Fruit fly (Drosophila melanogaster) whole organism, embryonic: ENCODE results near the gene CG45100.

Experiments used
- Asciz ChIP-seq: fragments of 200-800 bp; sonication (Bioruptor generic); optimal IDR thresholded peaks from 2 replicates; lab custom pipeline; 2017; ENCODE audit warnings: missing biosample characterization, mild to moderate bottlenecking, missing genetic modification characterization, missing genetic modification reagents
- B-H2 ChIP-seq: fragments of 200-800 bp; sonication (Bioruptor generic); optimal IDR thresholded peaks from 2 replicates; lab custom pipeline; 2018; ENCODE audit warnings: missing biosample characterization, mild to moderate bottlenecking, missing genetic modification characterization
- BtbVII ChIP-seq: fragments of 200-800 bp; sonication (Bioruptor generic); optimal IDR thresholded peaks from 3 replicates; lab custom pipeline; 2017; ENCODE audit warnings: missing biosample characterization, mild to moderate bottlenecking, missing genetic modification characterization
- CG16863 ChIP-seq: fragments of 200-800 bp; sonication (Bioruptor generic); optimal IDR thresholded peaks from 3 replicates; lab custom pipeline; 2016; ENCODE audit warnings: missing biosample characterization, missing genetic modification characterization
- CG17186 ChIP-seq: fragments of 200-800 bp; sonication (Bioruptor generic); optimal IDR thresholded peaks from 3 replicates; lab custom pipeline; 2017; ENCODE audit warnings: missing biosample characterization, missing genetic modification reagents, missing genetic modification characterization
- CG17385 ChIP-seq: fragments of 200-800 bp; sonication (Bioruptor generic); optimal IDR thresholded peaks from 3 replicates; lab custom pipeline; 2018; ENCODE audit warnings: missing biosample characterization, mild to moderate bottlenecking, missing genetic modification characterization
- CG30431 ChIP-seq: fragments of 200-800 bp; sonication (Bioruptor generic); optimal IDR thresholded peaks from 2 replicates; lab custom pipeline; 2017; ENCODE audit warnings: missing biosample characterization, missing genetic modification characterization
- CG33213 ChIP-seq: fragments of 200-800 bp; sonication (Bioruptor generic); optimal IDR thresholded peaks from 3 replicates; lab custom pipeline; 2016; ENCODE audit warnings: missing biosample characterization, missing genetic modification characterization
- CG33557 ChIP-seq: fragments of 200-800 bp; sonication (Bioruptor generic); optimal IDR thresholded peaks from 2 replicates; lab custom pipeline; 2019; ENCODE audit warnings: missing biosample characterization, mild to moderate bottlenecking, missing genetic modification characterization, moderate library complexity
- CG3407 ChIP-seq: fragments of 200-800 bp; sonication (Bioruptor generic); optimal IDR thresholded peaks from 2 replicates; lab custom pipeline; 2018; ENCODE audit warnings: missing biosample characterization, mild to moderate bottlenecking, missing genetic modification characterization
- CG4707 ChIP-seq: fragments of 200-800 bp; sonication (Bioruptor generic); optimal IDR thresholded peaks from 2 replicates; lab custom pipeline; 2018; ENCODE audit warnings: missing biosample characterization, mild to moderate bottlenecking, missing genetic modification characterization, moderate library complexity
- CG6765 ChIP-seq: fragments of 200-800 bp; sonication (Bioruptor generic); optimal IDR thresholded peaks from 3 replicates; lab custom pipeline; 2017; ENCODE audit warnings: missing biosample characterization, mild to moderate bottlenecking, missing genetic modification characterization
- CG8478 ChIP-seq: fragments of >200 bp; optimal IDR thresholded peaks from 2 replicates; lab custom pipeline; 2018
- CG9437 ChIP-seq: fragments of 200-800 bp; sonication (Bioruptor generic); optimal IDR thresholded peaks from 2 replicates; lab custom pipeline; 2018; ENCODE audit warnings: missing biosample characterization, mild to moderate bottlenecking, missing genetic modification characterization
- CrebB ChIP-seq: fragments of 200-800 bp; sonication (Bioruptor generic); optimal IDR thresholded peaks from 3 replicates; lab custom pipeline; 2018; ENCODE audit warnings: missing biosample characterization, mild to moderate bottlenecking, missing genetic modification characterization
- Elba2 ChIP-seq: fragments of 200-800 bp; sonication (Bioruptor generic); optimal IDR thresholded peaks from 3 replicates; lab custom pipeline; 2016; ENCODE audit warnings: missing biosample characterization, missing genetic modification characterization
- HHEX ChIP-seq: fragments of 200-800 bp; sonication (Bioruptor generic); optimal IDR thresholded peaks from 3 replicates; lab custom pipeline; 2017; ENCODE audit warnings: missing biosample characterization, mild to moderate bottlenecking, missing genetic modification characterization, missing genetic modification reagents
- Hmx ChIP-seq: fragments of 200-800 bp; sonication (Bioruptor generic); optimal IDR thresholded peaks from 2 replicates; lab custom pipeline; 2016; ENCODE audit warnings: missing biosample characterization, missing genetic modification characterization
- Hr3 ChIP-seq: fragments of 200-800 bp; sonication (Bioruptor generic); optimal IDR thresholded peaks from 3 replicates; lab custom pipeline; 2016; ENCODE audit warnings: missing biosample characterization, missing genetic modification characterization
- Hr78 ChIP-seq, 2 experiments: fragments of 200-800 bp in 1 of 2; fragments of >200 bp in 1 of 2; sonication (Bioruptor generic) in 1 of 2; optimal IDR thresholded peaks; 2 replicates each; lab custom pipeline; 2017 to 2019; ENCODE audit warnings: missing biosample characterization in 2 of 2, missing genetic modification characterization in 2 of 2, mild to moderate bottlenecking in 1 of 2, moderate library complexity in 1 of 2
- Lpt ChIP-seq: fragments of >200 bp; optimal IDR thresholded peaks from 2 replicates; lab custom pipeline; 2018; ENCODE audit warnings: missing biosample characterization, missing genetic modification characterization
- NK7.1 ChIP-seq: fragments of 200-800 bp; sonication (Bioruptor generic); optimal IDR thresholded peaks from 3 replicates; lab custom pipeline; 2016; ENCODE audit warnings: missing biosample characterization, missing genetic modification characterization
- Spps ChIP-seq: fragments of 200-800 bp; sonication (Bioruptor generic); optimal IDR thresholded peaks from 2 replicates; lab custom pipeline; 2018; ENCODE audit warnings: missing biosample characterization, mild to moderate bottlenecking, missing genetic modification characterization
- Sry-β ChIP-seq: fragments of 200-800 bp; sonication (Bioruptor generic); optimal IDR thresholded peaks from 2 replicates; lab custom pipeline; 2018; ENCODE audit warnings: missing biosample characterization, mild to moderate bottlenecking, missing genetic modification characterization, moderate library complexity
- Vsx1 ChIP-seq: fragments of 200-800 bp; sonication (Bioruptor generic); optimal IDR thresholded peaks from 2 replicates; lab custom pipeline; 2017; ENCODE audit warnings: missing biosample characterization, mild to moderate bottlenecking, missing genetic modification characterization, missing genetic modification reagents
- ab ChIP-seq: fragments of 200-800 bp; sonication (Bioruptor generic); optimal IDR thresholded peaks from 2 replicates; lab custom pipeline; 2016; ENCODE audit warnings: missing biosample characterization, missing genetic modification characterization
- amos ChIP-seq: fragments of 200-800 bp; sonication (Bioruptor generic); IDR thresholded peaks from 2 replicates; pipeline ENCODE4 v1.3.6; 2022; ENCODE audit warnings: missing biosample characterization, missing genetic modification characterization; ENCODE audit not compliant: partially characterized antibody
- aop ChIP-seq: fragments of 200-800 bp; sonication (Bioruptor generic); IDR thresholded peaks from 2 replicates; pipeline ENCODE4 v1.3.6; 2022; ENCODE audit warnings: missing biosample characterization, missing genetic modification characterization
- az2 ChIP-seq: fragments of 200-800 bp; sonication (Bioruptor generic); optimal IDR thresholded peaks from 3 replicates; lab custom pipeline; 2016; ENCODE audit warnings: missing biosample characterization, missing genetic modification characterization
- bsh ChIP-seq, 2 experiments: fragments of 200-800 bp; sonication (Bioruptor generic); optimal IDR thresholded peaks; 2 replicates each; lab custom pipeline; 2017 to 2018; ENCODE audit warnings: mild to moderate bottlenecking in 2 of 2, missing biosample characterization in 2 of 2, missing genetic modification characterization in 2 of 2, moderate library complexity in 1 of 2
- corto ChIP-seq: fragments of 200-800 bp; sonication (Bioruptor generic); optimal IDR thresholded peaks from 2 replicates; lab custom pipeline; 2016; ENCODE audit warnings: missing biosample characterization, mild to moderate bottlenecking, missing genetic modification characterization, moderate library complexity
- da ChIP-seq: fragments of 200-800 bp; sonication (Bioruptor generic); optimal IDR thresholded peaks from 2 replicates; lab custom pipeline; 2016; ENCODE audit warnings: missing biosample characterization, missing genetic modification characterization
- ems ChIP-seq: fragments of 200-800 bp; sonication (Bioruptor generic); optimal IDR thresholded peaks from 3 replicates; lab custom pipeline; 2016; ENCODE audit warnings: missing biosample characterization, missing genetic modification characterization
- fru ChIP-seq: fragments of >200 bp; optimal IDR thresholded peaks from 2 replicates; lab custom pipeline; 2017
- gce ChIP-seq: fragments of 200-800 bp; sonication (Bioruptor generic); IDR thresholded peaks from 3 replicates; pipeline ENCODE4 v1.3.6; 2022; ENCODE audit warnings: missing biosample characterization, missing genetic modification characterization
- gro ChIP-seq: fragments of 200-800 bp; sonication (Bioruptor generic); optimal IDR thresholded peaks from 2 replicates; lab custom pipeline; 2016; ENCODE audit warnings: missing biosample characterization, missing genetic modification characterization
- her ChIP-seq: fragments of 200-800 bp; sonication (Bioruptor generic); optimal IDR thresholded peaks from 2 replicates; lab custom pipeline; 2016; ENCODE audit warnings: missing biosample characterization, missing genetic modification characterization
- hth ChIP-seq: fragments of >200 bp; optimal IDR thresholded peaks from 2 replicates; lab custom pipeline; 2017; ENCODE audit warnings: inconsistent platforms
- jigr1 ChIP-seq: fragments of 200-800 bp; sonication (Bioruptor generic); IDR thresholded peaks from 3 replicates; pipeline ENCODE4 v1.3.6; 2022; ENCODE audit warnings: missing biosample characterization, missing genetic modification characterization
- kay ChIP-seq: fragments of 200-800 bp; sonication (Bioruptor generic); optimal IDR thresholded peaks from 2 replicates; lab custom pipeline; 2016; ENCODE audit warnings: missing biosample characterization, missing genetic modification characterization
- klu ChIP-seq: fragments of 200-800 bp; sonication (Bioruptor generic); IDR thresholded peaks from 2 replicates; pipeline ENCODE4 v1.3.6; 2022; ENCODE audit warnings: missing biosample characterization, missing genetic modification characterization
- lola ChIP-seq, 3 experiments: fragments of >200 bp in 2 of 3; fragments of 200-800 bp in 1 of 3; sonication (Bioruptor generic) in 1 of 3; optimal IDR thresholded peaks; 2 replicates each; lab custom pipeline; 2017 to 2019; ENCODE audit warnings: missing biosample characterization in 3 of 3, missing genetic modification characterization in 3 of 3, mild to moderate bottlenecking in 1 of 3, moderate library complexity in 1 of 3
- luna ChIP-seq: fragments of 200-800 bp; sonication (Bioruptor generic); optimal IDR thresholded peaks from 2 replicates; lab custom pipeline; 2016; ENCODE audit warnings: missing biosample characterization, missing genetic modification characterization
- pb ChIP-seq: fragments of 200-800 bp; sonication (Bioruptor generic); optimal IDR thresholded peaks from 3 replicates; lab custom pipeline; 2016; ENCODE audit warnings: missing biosample characterization, missing genetic modification characterization
- psq ChIP-seq: fragments of 200-800 bp; sonication (Bioruptor generic); optimal IDR thresholded peaks from 2 replicates; lab custom pipeline; 2017; ENCODE audit warnings: missing biosample characterization, missing genetic modification characterization
- sd ChIP-seq: fragments of 200-800 bp; sonication (Bioruptor generic); optimal IDR thresholded peaks from 3 replicates; lab custom pipeline; 2018; ENCODE audit warnings: missing biosample characterization, mild to moderate bottlenecking, missing genetic modification characterization, moderate library complexity
- sens ChIP-seq: fragments of 200-800 bp; sonication (Bioruptor generic); peaks from one replicate; lab custom pipeline; 2016; ENCODE audit warnings: missing biosample characterization, missing genetic modification characterization
- sima ChIP-seq: fragments of 200-800 bp; sonication (Bioruptor generic); optimal IDR thresholded peaks from 2 replicates; lab custom pipeline; 2016; ENCODE audit warnings: missing biosample characterization, missing genetic modification characterization
- sisA ChIP-seq: fragments of 200-800 bp; sonication (Bioruptor generic); IDR thresholded peaks from 2 replicates; pipeline ENCODE4 v1.3.6; 2022; ENCODE audit warnings: missing biosample characterization, missing genetic modification characterization
- slou ChIP-seq: fragments of 200-800 bp; sonication (Bioruptor generic); optimal IDR thresholded peaks from 3 replicates; lab custom pipeline; 2016; ENCODE audit warnings: missing biosample characterization, missing genetic modification characterization
- slp2 ChIP-seq: fragments of 200-800 bp; sonication (Bioruptor generic); optimal IDR thresholded peaks from 2 replicates; lab custom pipeline; 2016; ENCODE audit warnings: missing biosample characterization, missing genetic modification characterization
- tio ChIP-seq: fragments of 200-800 bp; sonication (Bioruptor generic); optimal IDR thresholded peaks from 2 replicates; lab custom pipeline; 2017; ENCODE audit warnings: missing biosample characterization, missing genetic modification characterization, inconsistent platforms

CG45100 gene

dm6 chr3R:5485295-5485718 is 10.9 kb upstream of the CG45100 start, which contains the start of gene CG31550 (continued):
- TF ChIP-seq sens (GFP tag; lab: Kevin White, UChicago) (peak; percentile 75), Elba2 (GFP tag; lab: Kevin White, UChicago) (peak; percentile 19), CG17186 (no peak), CG3407 (GFP tag; lab: Kevin White, UChicago) (no peak), CG30431 (GFP tag; lab: Kevin White, UChicago) (no peak), da (GFP tag; lab: Kevin White, UChicago) (no peak), Lpt (GFP tag; lab: Kevin White, UChicago) (no peak), CG4707 (GFP tag; lab: Kevin White, UChicago) (no peak), CG17385 (GFP tag; lab: Kevin White, UChicago) (peak; percentile 65), Vsx1 (no peak), gro (GFP tag; lab: Kevin White, UChicago) (no peak), klu (GFP tag; lab: Robert Waterston, UW) (peak; percentile 80), ab (GFP tag; lab: Kevin White, UChicago) (no peak), ems (GFP tag; lab: Kevin White, UChicago) (no peak), Hr3 (GFP tag; lab: Kevin White, UChicago) (peak; percentile 74), lola (GFP tag; optimal IDR thresholded peaks at IDR 0.05; lab: Kevin White, UChicago) (peak in 1 of 3 experiments; percentile 65), kay (GFP tag; lab: Kevin White, UChicago) (no peak), az2 (GFP tag; lab: Kevin White, UChicago) (peak; percentile 73), Hmx (GFP tag; lab: Kevin White, UChicago) (no peak), NK7.1 (GFP tag; lab: Kevin White, UChicago) (no peak), CG16863 (GFP tag; lab: Kevin White, UChicago) (peak; percentile 22), CG6765 (GFP tag; lab: Kevin White, UChicago) (peak; percentile 12), BtbVII (peak; percentile 29), jigr1 (GFP tag; lab: Robert Waterston, UW) (no peak), CrebB (no peak), aop (GFP tag; lab: Robert Waterston, UW) (no peak; the same call in 1 of the 2 replicates), CG8478 (lab: Kevin White, UChicago) (no peak), sd (tag; lab: Kevin White, UChicago) (no peak), CG9437 (GFP tag; lab: Kevin White, UChicago) (peak; percentile 40), Spps (tag; lab: Kevin White, UChicago) (peak; percentile 23), Hr78 (GFP tag; optimal IDR thresholded peaks at IDR 0.05; lab: Kevin White, UChicago) (no peak), hth (lab: Kevin White, UChicago) (no peak), CG33557 (GFP tag; lab: Kevin White, UChicago) (no peak), gce (GFP tag; lab: Robert Waterston, UW) (0 out of 3 replicates have a peak, but pooled peaks have one; percentile 44), Sry-β (GFP tag; lab: Kevin White, UChicago) (peak; percentile 42), slou (GFP tag; lab: Kevin White, UChicago) (no peak), sima (no peak), B-H2 (GFP tag; lab: Kevin White, UChicago) (peak; percentile 44), fru (no peak), psq (GFP tag; lab: Kevin White, UChicago) (no peak), CG33213 (GFP tag; lab: Kevin White, UChicago) (no peak), Asciz (GFP tag; lab: Kevin White, UChicago) (no peak), amos (GFP tag; lab: Robert Waterston, UW) (0 out of 2 replicates have a peak, but pooled peaks have one; percentile 11), luna (no peak), pb (GFP tag; lab: Kevin White, UChicago) (no peak), corto (GFP tag; lab: Kevin White, UChicago) (no peak), her (GFP tag; lab: Kevin White, UChicago) (no peak), HHEX (GFP tag; lab: Kevin White, UChicago) (peak; percentile 40), slp2 (GFP tag; lab: Kevin White, UChicago) (peak; percentile 20), tio (GFP tag; lab: Kevin White, UChicago) (no peak), bsh (GFP tag; optimal IDR thresholded peaks at IDR 0.05; lab: Kevin White, UChicago) (peak in 1 of 2 experiments; percentile 70), sisA (peak; percentile 74)
